Worm (Caenorhabditis elegans): ENCODE results near the gene srsx-11.

ce11 chrV:4974677-4975076 lies 4.3 kb downstream of the srsx-11 start, which contains the start of gene srsx-10:
- no peak for TF ChIP-seq tab-1 (GFP tag; IDR thresholded peaks at IDR 0.05)
- no peak for TF ChIP-seq klf-2 (GFP tag; conservative IDR thresholded peaks at IDR 0.05)
- no peak for TF ChIP-seq cog-1 (tag; optimal IDR thresholded peaks at IDR 0.05)
- no peak for TF ChIP-seq ztf-29 (GFP tag; IDR thresholded peaks at IDR 0.05)
- TF ChIP-seq ztf-23 (GFP tag; IDR thresholded peaks at IDR 0.05): no peak
